Worm (Caenorhabditis elegans) whole organism, late embryonic: ENCODE results near the gene col-68.

ENCODE experiments used
- F13H6.1 ChIP-seq: sonication (generic microtip); optimal IDR thresholded peaks from 2 replicates; lab custom pipeline; 2016; ENCODE audit warnings: missing genetic modification characterization, missing compliant biosample characterization
- Y22D7AL.16 ChIP-seq: sonication (generic microtip); optimal IDR thresholded peaks from 2 replicates; lab custom pipeline; 2016; ENCODE audit warnings: missing genetic modification characterization, missing compliant biosample characterization
- ama-1 ChIP-seq: fragments of 150-350 bp; optimal IDR thresholded peaks from 2 replicates; lab custom pipeline; 2014
- ceh-18 ChIP-seq: sonication (generic microtip); optimal IDR thresholded peaks from 2 replicates; lab custom pipeline; 2016; ENCODE audit warnings: missing genetic modification characterization, missing compliant biosample characterization
- ceh-2 ChIP-seq: sonication (generic microtip); optimal IDR thresholded peaks from 2 replicates; lab custom pipeline; 2016; ENCODE audit warnings: missing genotype, missing genetic modification characterization, missing compliant biosample characterization
- ceh-34 ChIP-seq: sonication (generic microtip); optimal IDR thresholded peaks from 2 replicates; lab custom pipeline; 2016; ENCODE audit warnings: mild to moderate bottlenecking, missing genetic modification characterization, missing compliant biosample characterization
- hlh-15 ChIP-seq: sonication (generic microtip); optimal IDR thresholded peaks from 2 replicates; lab custom pipeline; 2016; ENCODE audit warnings: missing genetic modification characterization, missing compliant biosample characterization
- lim-6 ChIP-seq: sonication (generic microtip); optimal IDR thresholded peaks from 2 replicates; lab custom pipeline; 2016; ENCODE audit warnings: missing genetic modification characterization, missing compliant biosample characterization
- nfya-1 ChIP-seq: sonication (generic microtip); optimal IDR thresholded peaks from 2 replicates; lab custom pipeline; 2017; ENCODE audit warnings: missing genetic modification characterization, mild to moderate bottlenecking, missing compliant biosample characterization, antibody characterized with exemption, moderate library complexity
- pha-4 ChIP-seq: fragments of 150-350 bp; optimal IDR thresholded peaks from 2 replicates; lab custom pipeline; 2018; ENCODE audit warnings: missing biosample characterization, missing genetic modification reagents, missing genetic modification characterization
- ref-2 ChIP-seq: sonication (generic microtip); optimal IDR thresholded peaks from 2 replicates; lab custom pipeline; 2016; ENCODE audit warnings: missing genetic modification characterization, missing compliant biosample characterization
- tbx-7 ChIP-seq: sonication (generic microtip); optimal IDR thresholded peaks from 2 replicates; lab custom pipeline; 2016; ENCODE audit warnings: missing genotype, missing genetic modification characterization, missing compliant biosample characterization
- unc-42 ChIP-seq: sonication (generic microtip); optimal IDR thresholded peaks from 2 replicates; lab custom pipeline; 2016; ENCODE audit warnings: missing genotype, missing genetic modification characterization, missing compliant biosample characterization
- zip-5 ChIP-seq: sonication (generic microtip); optimal IDR thresholded peaks from 2 replicates; lab custom pipeline; 2016; ENCODE audit warnings: missing genetic modification characterization, missing compliant biosample characterization

- no peak for TF ChIP-seq ceh-18 (tag; lab: Kevin White, UChicago)
- no peak for TF ChIP-seq lim-6
- no peak for TF ChIP-seq ama-1 (lab: Kevin White, UChicago)
- TF ChIP-seq ref-2 (tag; lab: Kevin White, UChicago): no peak
- TF ChIP-seq ceh-34 (tag; lab: Kevin White, UChicago): no peak
- no peak for TF ChIP-seq hlh-15 (tag; lab: Kevin White, UChicago)
- no peak for TF ChIP-seq pha-4 (tag; lab: Kevin White, UChicago)
- no peak for TF ChIP-seq F13H6.1 (tag; lab: Kevin White, UChicago)
- TF ChIP-seq nfya-1 (tag; lab: Kevin White, UChicago): no peak
- TF ChIP-seq tbx-7: no peak
- TF ChIP-seq zip-5 (tag; lab: Kevin White, UChicago): no peak
- TF ChIP-seq ceh-2 (tag; lab: Kevin White, UChicago): no peak
- TF ChIP-seq unc-42: no peak
- no peak for TF ChIP-seq Y22D7AL.16 (tag; lab: Kevin White, UChicago)
Observed at ce11 chrII:65484-65883, 38.9 kb upstream of the col-68 start.
